Fruit fly (Drosophila melanogaster): ENCODE data around the gene TfIIFalpha.

Gene TfIIFalpha

DNA sequence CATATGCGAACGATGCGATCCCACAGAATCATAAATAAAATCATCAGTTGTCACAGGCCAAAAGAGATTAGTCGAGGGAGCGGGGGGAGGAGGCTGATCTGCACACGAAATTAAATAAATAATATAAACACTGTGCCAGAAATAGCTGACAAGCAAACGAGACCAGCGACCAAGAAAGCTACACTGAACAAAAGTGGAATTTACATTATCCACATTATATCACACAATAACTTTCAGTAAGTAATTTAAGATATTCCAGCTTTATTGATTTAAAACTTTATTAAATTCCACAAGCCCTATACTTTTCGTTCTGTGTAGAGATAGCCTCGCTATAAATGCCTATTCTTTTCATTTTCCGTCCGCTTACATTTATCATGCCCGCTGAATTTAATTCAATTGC, 23.9 kb downstream of the TfIIFalpha start (continued):
- TF ChIP-seq fd3F (GFP tag; optimal IDR thresholded peaks at IDR 0.05) (peak; percentile 74), CG6765 (GFP tag; optimal IDR thresholded peaks at IDR 0.05) (peak; percentile 63), Bgb (GFP tag; IDR thresholded peaks at IDR 0.05; ENCODE audit: partially characterized antibody) (no peak), Dll (GFP tag; IDR thresholded peaks at IDR 0.05; ENCODE audit: partially characterized antibody) (no peak), dm (GFP tag; optimal IDR thresholded peaks at IDR 0.05) (peak; percentile 23), pho (GFP tag; optimal IDR thresholded peaks at IDR 0.05) (no peak), Sry-δ (GFP tag; optimal IDR thresholded peaks at IDR 0.05) (peak; percentile 32), tgo (GFP tag; IDR thresholded peaks at IDR 0.05) (peak; percentile 88), CG10565 (GFP tag; optimal IDR thresholded peaks at IDR 0.05) (no peak), ham (GFP tag; IDR thresholded peaks at IDR 0.05) (peak; percentile 39; the same call in 1 of the 2 replicates), en (GFP tag; optimal IDR thresholded peaks at IDR 0.05) (peak; percentile 40), Hr51 (GFP tag; optimal IDR thresholded peaks at IDR 0.05) (peak; percentile 55 to 84), fru (optimal IDR thresholded peaks at IDR 0.05) (no peak), slbo (GFP tag; IDR thresholded peaks at IDR 0.05) (peak; percentile 93), CG11504 (tag; optimal IDR thresholded peaks at IDR 0.05) (peak; percentile 83), CG17829 (tag; optimal IDR thresholded peaks at IDR 0.05) (peak; percentile 72), ATbp (GFP tag; optimal IDR thresholded peaks at IDR 0.05) (peak; percentile 81), scrt (GFP tag; optimal IDR thresholded peaks at IDR 0.05) (peak; percentile 50), seq (GFP tag; IDR thresholded peaks at IDR 0.05) (peak; percentile 88), CG15011 (GFP tag; optimal IDR thresholded peaks at IDR 0.05) (peak; percentile 59), CG8478 (optimal IDR thresholded peaks at IDR 0.05) (no peak), Xbp1 (GFP tag; optimal IDR thresholded peaks at IDR 0.05) (peak; percentile 84), dati (GFP tag; IDR thresholded peaks at IDR 0.05) (peak; percentile 78), chif (GFP tag; optimal IDR thresholded peaks at IDR 0.05) (peak; percentile 62 to 75), CG17186 (GFP tag; optimal IDR thresholded peaks at IDR 0.05) (no peak), al (GFP tag; IDR thresholded peaks at IDR 0.05) (peak; percentile 86), bowl (GFP tag; IDR thresholded peaks at IDR 0.05) (peak; percentile 62; the same call in 1 of the 2 replicates), CG1832 (GFP tag; optimal IDR thresholded peaks at IDR 0.05) (no peak)

DNA sequence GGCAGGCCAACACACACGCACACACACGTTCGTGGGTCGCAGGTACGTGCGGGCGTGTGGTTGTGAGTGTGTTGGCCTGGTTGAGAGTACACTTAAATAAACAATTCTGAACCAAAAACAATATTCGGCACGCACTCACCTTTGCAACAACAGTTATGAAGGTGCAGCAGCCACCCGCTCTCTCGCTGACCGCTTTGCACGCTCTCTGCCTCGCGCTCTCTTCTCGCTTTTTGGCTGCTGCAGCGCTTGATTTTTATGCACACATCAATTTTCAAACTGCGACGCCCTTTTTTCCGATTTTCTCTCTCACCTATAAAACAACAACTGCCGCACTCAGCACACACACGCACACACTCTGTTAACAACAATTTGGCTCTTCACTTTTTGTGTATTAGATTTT, 25.0 kb downstream of the TfIIFalpha start:
- TF ChIP-seq yki (optimal IDR thresholded peaks at IDR 0.05) (peak; percentile 47), zf30C (GFP tag; optimal IDR thresholded peaks at IDR 0.05) (peak; percentile 76), CG15479 (GFP tag; optimal IDR thresholded peaks at IDR 0.05) (peak; percentile 14), CG6854 (GFP tag; optimal IDR thresholded peaks at IDR 0.05) (no peak), cg (GFP tag; optimal IDR thresholded peaks at IDR 0.05) (peak; percentile 78), Trl (optimal IDR thresholded peaks at IDR 0.05) (peak; percentile 80 to 83), Trl (GFP tag; optimal IDR thresholded peaks at IDR 0.05) (peak; percentile 6), fru (optimal IDR thresholded peaks at IDR 0.05) (no peak)

DNA sequence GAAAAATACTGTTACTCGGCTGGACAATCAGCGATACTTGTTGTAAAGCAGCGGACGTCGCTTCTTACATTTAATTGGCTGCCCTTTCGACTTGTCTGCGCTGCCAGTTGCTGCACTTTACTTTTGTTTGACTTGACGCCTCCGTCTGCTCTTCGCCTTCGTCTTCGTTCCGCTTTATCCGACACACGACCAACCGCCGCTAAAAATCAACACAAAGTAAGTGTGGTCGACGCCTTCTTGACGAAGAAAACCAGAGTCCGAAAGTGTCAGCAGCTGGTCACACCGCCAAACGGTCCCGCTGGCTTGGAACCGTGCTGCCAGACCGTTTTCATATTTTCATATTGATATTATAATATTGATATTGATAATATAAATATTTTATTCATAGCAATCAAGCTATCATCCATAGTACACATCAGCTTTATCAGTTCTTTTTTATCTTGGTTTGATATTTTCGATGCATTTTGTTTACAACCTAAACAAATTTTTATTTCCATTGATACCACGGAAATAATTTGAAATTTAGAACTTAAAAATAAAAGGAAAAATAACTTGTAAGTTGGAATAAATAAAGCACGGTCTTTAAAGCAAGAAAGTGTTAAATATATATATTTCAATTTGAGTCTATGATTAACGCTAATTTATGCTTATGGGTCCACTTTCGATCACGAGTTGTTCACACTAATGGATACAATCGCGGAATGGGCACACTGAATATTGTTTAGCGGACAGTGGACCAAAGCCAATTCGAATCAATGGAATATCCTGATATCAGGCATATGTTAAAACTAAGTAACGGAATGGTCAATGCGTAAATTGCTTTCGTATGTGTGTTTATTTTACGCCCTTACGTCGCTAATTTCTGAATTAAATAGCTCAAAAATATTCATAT, 25.7 kb downstream of the TfIIFalpha start, which contains the start of gene Dmtn:
Gene Dmtn (minus strand): TSS at position 222 of the 892 bp plus-strand sequence.
- TF ChIP-seq scrt (GFP tag; optimal IDR thresholded peaks at IDR 0.05) (peak; percentile 35), pzg (GFP tag; optimal IDR thresholded peaks at IDR 0.05) (peak; percentile 70), CG6765 (GFP tag; optimal IDR thresholded peaks at IDR 0.05) (no peak), CG2120 (GFP tag; optimal IDR thresholded peaks at IDR 0.05) (peak; percentile 32), CG7987 (GFP tag; optimal IDR thresholded peaks at IDR 0.05) (peak; percentile 72), tap (tag; optimal IDR thresholded peaks at IDR 0.05) (peak; percentile 2), ATbp (GFP tag; optimal IDR thresholded peaks at IDR 0.05) (no peak), repo (GFP tag; optimal IDR thresholded peaks at IDR 0.05) (peak; percentile 4), Eip74EF (GFP tag; optimal IDR thresholded peaks at IDR 0.05) (peak in 1 of 2 experiments; percentile 26), CG4360 (GFP tag; IDR thresholded peaks at IDR 0.05) (no peak), CG1603 (tag; optimal IDR thresholded peaks at IDR 0.05) (peak; percentile 63), sens (GFP tag) (peak; percentile 68), Myb (GFP tag; optimal IDR thresholded peaks at IDR 0.05) (peak; percentile 37), CG7839 (tag; optimal IDR thresholded peaks at IDR 0.05) (peak; percentile 27), CG18476 (GFP tag; optimal IDR thresholded peaks at IDR 0.05) (no peak), ERR (GFP tag; optimal IDR thresholded peaks at IDR 0.05) (peak; percentile 41), CG9437 (GFP tag; optimal IDR thresholded peaks at IDR 0.05) (no peak)

Data from whole organism, embryonic.